Fruit fly (Drosophila melanogaster): ENCODE data around the gene Hibch.
A peak's percentile ranks its signal among the peaks of the same experiment; 100 is the strongest.

Gene Hibch

DNA sequence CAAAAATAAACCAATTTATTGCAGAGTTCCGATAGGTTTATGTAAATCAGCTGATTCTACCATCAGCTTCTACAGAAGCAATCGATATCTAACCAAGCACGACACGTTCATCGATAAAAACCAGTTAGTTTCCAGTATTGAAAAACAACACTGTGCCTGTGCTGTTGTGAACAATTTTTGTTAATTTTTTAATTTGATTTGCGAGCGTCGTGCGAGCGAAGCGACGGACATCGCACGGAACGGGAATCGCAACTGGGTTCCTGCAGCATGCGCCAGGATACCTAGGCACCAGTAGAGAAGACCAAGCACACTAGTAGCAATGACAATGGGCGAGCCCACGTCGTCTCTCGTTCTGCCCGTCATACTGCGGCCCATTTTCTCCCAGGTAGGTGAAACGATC lies 14.8 kb downstream of the Hibch start, which contains the start of the genes Ccm3 and CG6136 (continued):
- TF ChIP-seq HLH3B (GFP tag; IDR thresholded peaks at IDR 0.05) = 0 out of 2 replicates have a peak, but pooled peaks have one; percentile 26
- TF ChIP-seq CG18764 (GFP tag; optimal IDR thresholded peaks at IDR 0.05) = peak; percentile 10
- TF ChIP-seq grau (tag; optimal IDR thresholded peaks at IDR 0.05) = peak; percentile 54
- peak; percentile 5 for TF ChIP-seq gcm2 (GFP tag; optimal IDR thresholded peaks at IDR 0.05)
- no peak for TF ChIP-seq CG43689 (GFP tag; IDR thresholded peaks at IDR 0.05)
- no peak for TF ChIP-seq CG12942 (GFP tag; optimal IDR thresholded peaks at IDR 0.05)
- peak; percentile 33 for TF ChIP-seq CG7987 (GFP tag; optimal IDR thresholded peaks at IDR 0.05)
- peak; percentile 17; the same call in 1 of the 3 replicates for TF ChIP-seq row (GFP tag; IDR thresholded peaks at IDR 0.05)
- TF ChIP-seq repo (GFP tag; optimal IDR thresholded peaks at IDR 0.05) = peak; percentile 39

DNA sequence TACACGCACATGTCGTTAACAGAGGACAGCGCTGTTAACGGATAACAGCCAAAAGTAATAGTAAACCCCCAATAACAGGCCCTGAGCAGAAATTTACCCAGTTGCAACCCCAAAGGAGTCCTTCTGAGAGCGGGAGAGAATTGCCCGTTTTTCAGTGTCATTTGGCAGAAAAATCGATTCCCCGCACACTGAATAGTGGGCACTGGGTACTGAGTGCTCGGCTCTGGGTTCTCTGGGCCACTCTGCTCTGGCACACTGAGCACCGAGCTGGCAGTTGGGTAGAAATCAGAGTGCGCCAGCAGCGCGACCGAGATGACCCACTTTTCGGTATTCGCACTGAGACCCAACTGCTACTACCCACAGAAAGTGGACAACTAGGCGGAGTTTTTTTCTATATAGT lies 17.4 kb downstream of the Hibch start, which contains the start of gene Rbp:
Gene Rbp (plus strand): TSS at position 239 of the 400 bp plus-strand sequence.
- TF ChIP-seq sens (GFP tag) = peak; percentile 66
- TF ChIP-seq HLH54F (GFP tag; optimal IDR thresholded peaks at IDR 0.05) = no peak
- TF ChIP-seq CG13424 (tag; optimal IDR thresholded peaks at IDR 0.05) = no peak
- no peak for TF ChIP-seq jing (GFP tag; optimal IDR thresholded peaks at IDR 0.05)
- no peak for TF ChIP-seq Lpt (GFP tag; optimal IDR thresholded peaks at IDR 0.05)
- no peak for TF ChIP-seq Bteb2 (GFP tag; optimal IDR thresholded peaks at IDR 0.05)
- TF ChIP-seq zen2 (GFP tag; IDR thresholded peaks at IDR 0.05; ENCODE audit: partially characterized antibody) = 0 out of 3 replicates have a peak, but pooled peaks have one; percentile 41
- TF ChIP-seq Sox102F (GFP tag; optimal IDR thresholded peaks at IDR 0.05) = no peak
- TF ChIP-seq CG33557 (GFP tag; optimal IDR thresholded peaks at IDR 0.05) = no peak
- no peak for TF ChIP-seq zfh2 (GFP tag; optimal IDR thresholded peaks at IDR 0.05)
- 0 out of 3 replicates have a peak, but pooled peaks have one; percentile 17 for TF ChIP-seq CG34422 (GFP tag; IDR thresholded peaks at IDR 0.05)
- TF ChIP-seq CG12769 (tag; optimal IDR thresholded peaks at IDR 0.05) = no peak
- TF ChIP-seq CG32767 (GFP tag; IDR thresholded peaks at IDR 0.05) = no peak
- no peak for TF ChIP-seq ATbp (GFP tag; optimal IDR thresholded peaks at IDR 0.05)
- TF ChIP-seq gcm (GFP tag; optimal IDR thresholded peaks at IDR 0.05) = no peak
- peak; percentile 28 for TF ChIP-seq cg (GFP tag; optimal IDR thresholded peaks at IDR 0.05)
- no peak for TF ChIP-seq CG17328 (GFP tag; IDR thresholded peaks at IDR 0.05)
- no peak for TF ChIP-seq ro (GFP tag; IDR thresholded peaks at IDR 0.05)
- TF ChIP-seq rib (GFP tag; IDR thresholded peaks at IDR 0.05) = no peak
- TF ChIP-seq Sox100B (GFP tag; optimal IDR thresholded peaks at IDR 0.05) = no peak
- no peak for TF ChIP-seq Adf1 (GFP tag; IDR thresholded peaks at IDR 0.05)
- TF ChIP-seq ewg (GFP tag; optimal IDR thresholded peaks at IDR 0.05) = peak; percentile 36
- TF ChIP-seq pb (GFP tag; optimal IDR thresholded peaks at IDR 0.05) = no peak
- no peak for TF ChIP-seq CHES-1-like (GFP tag; optimal IDR thresholded peaks at IDR 0.05)
- TF ChIP-seq Sry-β (GFP tag; optimal IDR thresholded peaks at IDR 0.05) = no peak
- TF ChIP-seq onecut (GFP tag; IDR thresholded peaks at IDR 0.05) = peak; percentile 98
- TF ChIP-seq Doc2 (GFP tag; IDR thresholded peaks at IDR 0.05) = no peak
- TF ChIP-seq crol (GFP tag; IDR thresholded peaks at IDR 0.05) = no peak
- no peak for TF ChIP-seq pros (GFP tag; optimal IDR thresholded peaks at IDR 0.05)
- TF ChIP-seq Med (GFP tag) = peak; percentile 58
- TF ChIP-seq HLH3B (GFP tag; IDR thresholded peaks at IDR 0.05) = no peak
- TF ChIP-seq CG1024 (GFP tag; IDR thresholded peaks at IDR 0.05) = no peak
- TF ChIP-seq PHDP (tag; optimal IDR thresholded peaks at IDR 0.05) = no peak
- no peak for TF ChIP-seq CG18619 (GFP tag; optimal IDR thresholded peaks at IDR 0.05)
- TF ChIP-seq Xbp1 (GFP tag; optimal IDR thresholded peaks at IDR 0.05) = no peak
- TF ChIP-seq CG8089 (GFP tag; optimal IDR thresholded peaks at IDR 0.05) = no peak
- no peak for TF ChIP-seq pzg (GFP tag; optimal IDR thresholded peaks at IDR 0.05)
- peak; percentile 62; the same call in 1 of the 2 replicates for TF ChIP-seq CG16779 (GFP tag; IDR thresholded peaks at IDR 0.05)
- no peak for TF ChIP-seq sna (GFP tag; IDR thresholded peaks at IDR 0.05; ENCODE audit: partially characterized antibody)
- no peak for TF ChIP-seq Lhr (GFP tag; optimal IDR thresholded peaks at IDR 0.05)
- TF ChIP-seq YL-1 (GFP tag; optimal IDR thresholded peaks at IDR 0.05) = peak; percentile 22
- TF ChIP-seq CG13624 (GFP tag; optimal IDR thresholded peaks at IDR 0.05) = no peak
- TF ChIP-seq CG4404 (GFP tag; IDR thresholded peaks at IDR 0.05) = no peak
